Worm (Caenorhabditis elegans) whole organism, late embryonic: ENCODE data around the gene clec-216.

ENCODE experiments used
- K02D7.2 ChIP-seq: sonication (generic microtip); optimal IDR thresholded peaks from 2 replicates; lab custom pipeline; 2017; ENCODE audit warnings: mild to moderate bottlenecking, missing genetic modification characterization, missing compliant biosample characterization
- ceh-6 ChIP-seq: fragments of 200-800 bp; sonication (Bioruptor generic); optimal IDR thresholded peaks from 2 replicates; lab custom pipeline; 2018; ENCODE audit warnings: mild to moderate bottlenecking, missing genetic modification characterization, missing compliant biosample characterization
- dve-1 ChIP-seq: sonication (generic microtip); optimal IDR thresholded peaks from 2 replicates; lab custom pipeline; 2017; ENCODE audit warnings: antibody characterized with exemption, mild to moderate bottlenecking, missing genetic modification characterization, missing compliant biosample characterization
- elt-4 ChIP-seq: sonication (generic microtip); optimal IDR thresholded peaks from 2 replicates; lab custom pipeline; 2016; ENCODE audit warnings: missing genetic modification characterization, missing compliant biosample characterization
- hlh-13 ChIP-seq: fragments of 200-800 bp; sonication (Bioruptor generic); optimal IDR thresholded peaks from 2 replicates; lab custom pipeline; 2018; ENCODE audit warnings: mild to moderate bottlenecking, missing genetic modification characterization, missing compliant biosample characterization
- nhr-11 ChIP-seq: fragments of 150-350 bp; optimal IDR thresholded peaks from 2 replicates; lab custom pipeline; 2014; ENCODE audit warnings: missing biosample characterization, missing genetic modification characterization
- pros-1 ChIP-seq: fragments of 150-350 bp; optimal IDR thresholded peaks from 2 replicates; lab custom pipeline; 2014; ENCODE audit warnings: missing biosample characterization, missing genetic modification reagents, missing genetic modification characterization
- sox-2 ChIP-seq: fragments of 200-800 bp; sonication (Bioruptor generic); IDR thresholded peaks from 2 replicates; pipeline ENCODE4 v1.3.6; 2022; ENCODE audit warnings: missing genetic modification reagents, missing genetic modification characterization, missing compliant biosample characterization

ce11 chrV:7977701-7978461 is 25.1 kb upstream of the clec-216 start, which contains the start of gene let-413:
- TF ChIP-seq elt-4 (tag; lab: Kevin White, UChicago) (no peak), ceh-6 (GFP tag; lab: Kevin White, UChicago) (no peak), sox-2 (GFP tag; lab: Robert Waterston, UW) (no peak), nhr-11 (tag; lab: Kevin White, UChicago) (no peak), hlh-13 (GFP tag; lab: Kevin White, UChicago) (no peak), pros-1 (tag; lab: Kevin White, UChicago) (no peak), dve-1 (tag; lab: Kevin White, UChicago) (no peak), K02D7.2 (tag; lab: Kevin White, UChicago) (no peak)
